Worm (Caenorhabditis elegans): Measurements from ENCODE around the gene rhr-2.

rhr-2 gene

DNA sequence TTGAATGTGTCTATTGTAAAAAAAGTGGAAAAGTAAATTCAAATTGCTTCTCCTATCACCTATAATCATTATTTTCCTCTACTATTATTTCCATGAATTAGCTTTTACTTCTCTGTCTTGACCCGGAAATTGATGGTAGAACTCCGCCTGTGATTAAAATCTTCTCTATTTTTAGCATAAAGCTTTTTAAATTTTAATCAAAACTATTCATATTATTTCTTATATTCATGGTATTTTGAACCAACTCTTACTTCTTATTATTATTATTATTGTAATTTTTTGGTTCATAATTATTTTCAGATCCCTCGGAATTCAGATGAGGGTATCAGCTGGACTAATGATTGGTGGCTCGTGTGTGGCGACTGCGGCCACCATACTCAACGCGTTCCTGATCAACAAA is 37.1 kb upstream of the rhr-2 start, which contains the start of gene sel-11:
sel-11 (plus strand) TSS at position 301 of the 400 bp plus-strand sequence.
- TF ChIP-seq mls-2 (tag; optimal IDR thresholded peaks at IDR 0.05) (no peak), elt-1 (tag; optimal IDR thresholded peaks at IDR 0.05; ENCODE audit: borderline replicate concordance, insufficient read depth) (no peak), hlh-1 (tag; optimal IDR thresholded peaks at IDR 0.05) (no peak), nhr-28 (tag; optimal IDR thresholded peaks at IDR 0.05) (no peak), sptf-1 (tag; optimal IDR thresholded peaks at IDR 0.05) (no peak), ceh-83 (GFP tag; optimal IDR thresholded peaks at IDR 0.05) (no peak), drap-1 (GFP tag; optimal IDR thresholded peaks at IDR 0.05) (no peak), lin-32 (GFP tag; optimal IDR thresholded peaks at IDR 0.05) (no peak)

DNA sequence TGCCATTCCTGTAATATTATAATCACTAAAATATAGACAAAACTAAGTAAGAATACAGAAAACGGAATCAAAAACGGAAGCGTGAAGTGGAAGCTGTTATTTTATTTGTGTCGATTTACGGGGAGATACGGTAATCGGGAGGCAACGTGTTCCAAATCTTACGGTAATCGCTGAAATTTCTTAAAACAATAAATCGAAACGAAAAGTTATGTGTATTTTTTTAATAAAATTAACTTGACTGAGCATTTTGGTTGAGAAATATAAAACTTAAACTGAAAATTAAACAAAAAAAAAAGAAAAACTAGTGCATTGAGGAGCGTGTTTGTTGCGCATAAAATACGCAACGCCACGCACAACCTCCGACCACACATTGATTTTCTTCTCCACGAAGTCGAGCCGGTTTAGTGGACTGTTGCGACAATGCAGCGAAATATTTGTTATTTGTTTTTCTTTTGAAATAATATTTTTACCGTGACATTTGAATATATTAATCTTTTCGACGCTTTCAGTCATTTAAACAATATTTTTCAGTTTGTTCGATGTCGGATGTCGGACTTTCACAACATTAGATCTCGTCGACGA is 34.5 kb upstream of the rhr-2 start, which contains the start of the genes F55A11.1 and syx-5:
F55A11.1 (minus strand) TSS at position 13 of the 582 bp plus-strand sequence.
syx-5 (plus strand) TSS at position 532 of the 582 bp plus-strand sequence.
- TF ChIP-seq ces-1 (GFP tag; optimal IDR thresholded peaks at IDR 0.05) = peak; percentile 85
- peak; percentile 44 for TF ChIP-seq ztf-11 (tag; optimal IDR thresholded peaks at IDR 0.05)
- TF ChIP-seq ceh-39 (tag; optimal IDR thresholded peaks at IDR 0.05) = peak; percentile 46
- TF ChIP-seq nhr-237 (tag; optimal IDR thresholded peaks at IDR 0.05) = peak; percentile 55
- peak; percentile 99 for TF ChIP-seq lsy-2 (tag; optimal IDR thresholded peaks at IDR 0.05)
- no peak for TF ChIP-seq zip-8 (tag; optimal IDR thresholded peaks at IDR 0.05)
- peak; percentile 43 for TF ChIP-seq mep-1 (tag; optimal IDR thresholded peaks at IDR 0.05)
- no peak for TF ChIP-seq sem-2 (GFP tag; optimal IDR thresholded peaks at IDR 0.05)

DNA sequence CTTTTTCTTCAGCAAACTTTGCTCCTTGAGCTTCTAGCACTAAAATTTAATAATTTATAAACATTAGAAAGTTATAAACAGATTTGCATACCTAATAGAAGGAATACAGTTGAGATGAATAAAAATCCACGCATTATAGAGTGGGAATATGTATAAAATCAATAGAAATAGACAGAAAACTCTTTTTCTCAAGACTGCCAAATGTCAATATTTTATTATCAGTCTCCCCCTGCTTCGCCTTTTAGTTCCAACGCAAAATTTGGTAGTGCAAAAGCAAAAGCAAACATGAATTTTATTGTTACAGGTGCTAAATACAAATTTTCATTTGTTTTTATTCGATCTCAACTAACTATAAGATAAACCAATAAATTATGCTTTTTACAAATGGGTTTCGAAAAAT is 32.9 kb upstream of the rhr-2 start, which contains the start of gene T04F3.4:
T04F3.4 (minus strand) TSS at position 187 of the 400 bp plus-strand sequence.
- TF ChIP-seq lin-32 (GFP tag; optimal IDR thresholded peaks at IDR 0.05) = no peak
- no peak for TF ChIP-seq drap-1 (GFP tag; optimal IDR thresholded peaks at IDR 0.05)
- no peak for TF ChIP-seq snpc-4 (tag; optimal IDR thresholded peaks at IDR 0.05)
- TF ChIP-seq pha-4 (tag; optimal IDR thresholded peaks at IDR 0.05) = no peak
- TF ChIP-seq nhr-12 (tag; optimal IDR thresholded peaks at IDR 0.05) = no peak
- TF ChIP-seq zip-8 (tag; optimal IDR thresholded peaks at IDR 0.05) = no peak

DNA sequence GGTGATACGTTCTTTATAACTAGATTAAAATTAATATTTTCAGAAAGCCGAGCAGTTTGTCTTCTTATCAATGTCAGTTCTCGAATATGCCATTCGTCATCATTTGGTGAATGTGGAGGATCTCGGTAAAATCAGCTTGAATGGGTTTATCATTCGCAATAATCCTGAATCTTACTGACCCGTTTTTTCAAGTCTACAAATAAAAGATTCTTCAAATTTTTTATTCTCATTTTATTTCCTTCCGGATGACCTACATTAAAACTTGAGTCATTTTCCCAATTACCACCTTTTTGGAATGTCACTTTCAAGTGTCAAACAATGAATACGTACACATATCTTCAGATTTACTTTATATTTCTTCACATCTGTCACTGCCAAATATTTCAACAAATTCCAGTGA is 30.4 kb upstream of the rhr-2 start, which contains the start of gene T04F3.5:
T04F3.5 (plus strand) TSS at position 301 of the 400 bp plus-strand sequence.
- no peak for TF ChIP-seq elt-3 (tag; optimal IDR thresholded peaks at IDR 0.05)
- TF ChIP-seq nhr-237 (tag; optimal IDR thresholded peaks at IDR 0.05) = no peak
- TF ChIP-seq hlh-1 (tag; optimal IDR thresholded peaks at IDR 0.05) = no peak
- TF ChIP-seq pha-4 (tag; optimal IDR thresholded peaks at IDR 0.05) = no peak
- no peak for TF ChIP-seq ceh-43 (GFP tag; optimal IDR thresholded peaks at IDR 0.05)

DNA sequence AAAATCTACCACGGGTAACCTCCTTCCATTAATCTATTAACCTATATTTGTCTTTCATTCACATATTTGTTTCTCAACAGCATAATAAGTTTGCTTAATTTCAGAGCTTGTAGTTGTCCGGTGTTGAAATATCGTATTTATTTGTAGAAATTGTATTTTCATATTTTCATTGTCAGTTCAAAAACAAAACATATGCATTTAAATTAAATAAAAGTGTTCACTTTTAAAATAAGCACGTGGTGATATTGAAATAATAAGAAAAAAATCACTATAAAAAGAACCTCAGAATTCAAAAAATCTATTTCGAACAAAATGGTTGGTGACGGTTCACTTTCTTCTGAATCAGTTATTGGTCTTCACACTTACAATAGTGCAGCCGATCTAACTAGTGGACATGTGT is 28.7 kb upstream of the rhr-2 start, which contains the start of gene T04F3.3:
T04F3.3 (plus strand) TSS at position 301 of the 400 bp plus-strand sequence.
- no peak for TF ChIP-seq elt-1 (tag; optimal IDR thresholded peaks at IDR 0.05; ENCODE audit: borderline replicate concordance, insufficient read depth)
- TF ChIP-seq nhr-28 (tag; optimal IDR thresholded peaks at IDR 0.05) = no peak
- no peak for TF ChIP-seq drap-1 (GFP tag; optimal IDR thresholded peaks at IDR 0.05)
- TF ChIP-seq nhr-237 (tag; optimal IDR thresholded peaks at IDR 0.05) = no peak
- no peak for TF ChIP-seq blmp-1 (tag; optimal IDR thresholded peaks at IDR 0.05)
- TF ChIP-seq ztf-11 (tag; optimal IDR thresholded peaks at IDR 0.05) = no peak
- TF ChIP-seq nhr-12 (tag; optimal IDR thresholded peaks at IDR 0.05) = no peak
- no peak for TF ChIP-seq M03D4.4 (tag; optimal IDR thresholded peaks at IDR 0.05)
- TF ChIP-seq mab-5 (tag; optimal IDR thresholded peaks at IDR 0.05) = no peak
- no peak for TF ChIP-seq ham-2 (GFP tag; optimal IDR thresholded peaks at IDR 0.05)
- TF ChIP-seq sem-2 (GFP tag; optimal IDR thresholded peaks at IDR 0.05) = no peak
- TF ChIP-seq mep-1 (tag; optimal IDR thresholded peaks at IDR 0.05) = no peak
- no peak for TF ChIP-seq elt-3 (tag; optimal IDR thresholded peaks at IDR 0.05)
- no peak for TF ChIP-seq pha-4 (tag; optimal IDR thresholded peaks at IDR 0.05)
- TF ChIP-seq flh-1 (GFP tag; optimal IDR thresholded peaks at IDR 0.05) = no peak

DNA sequence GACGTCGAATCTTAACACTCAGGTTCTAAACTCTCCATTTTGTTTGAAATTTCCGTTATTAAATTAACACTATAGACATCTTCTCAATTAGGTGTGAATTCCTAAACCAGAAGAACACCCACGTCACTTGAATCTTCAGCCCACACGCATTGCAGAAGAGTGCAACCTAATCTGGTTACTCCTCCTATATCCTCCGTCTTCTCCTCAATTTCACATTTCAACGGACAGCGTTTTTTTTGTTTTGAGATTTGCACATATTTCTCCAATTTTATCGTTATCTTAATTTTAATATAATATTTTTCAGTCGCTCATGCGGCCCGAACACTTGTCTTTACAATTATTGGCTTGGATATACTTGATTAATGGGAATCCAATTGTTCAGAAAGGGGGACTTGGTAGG is 27.4 kb upstream of the rhr-2 start, which contains the start of gene smoc-1:
smoc-1 (plus strand) TSS at position 301 of the 400 bp plus-strand sequence.
- no peak for TF ChIP-seq ceh-83 (GFP tag; optimal IDR thresholded peaks at IDR 0.05)
- TF ChIP-seq ceh-43 (GFP tag; optimal IDR thresholded peaks at IDR 0.05) = no peak
- no peak for TF ChIP-seq flh-1 (GFP tag; optimal IDR thresholded peaks at IDR 0.05)
- no peak for TF ChIP-seq nhr-28 (tag; optimal IDR thresholded peaks at IDR 0.05)
- TF ChIP-seq ces-1 (GFP tag; optimal IDR thresholded peaks at IDR 0.05) = no peak
- TF ChIP-seq unc-39 (tag; optimal IDR thresholded peaks at IDR 0.05) = no peak
- no peak for TF ChIP-seq ztf-11 (tag; optimal IDR thresholded peaks at IDR 0.05)
- TF ChIP-seq drap-1 (GFP tag; optimal IDR thresholded peaks at IDR 0.05) = no peak
- no peak for TF ChIP-seq unc-62 (GFP tag; optimal IDR thresholded peaks at IDR 0.05)
- TF ChIP-seq lsy-2 (tag; optimal IDR thresholded peaks at IDR 0.05) = no peak
- no peak for TF ChIP-seq snpc-4 (tag; optimal IDR thresholded peaks at IDR 0.05)
- TF ChIP-seq lin-32 (GFP tag; optimal IDR thresholded peaks at IDR 0.05) = no peak
- no peak for TF ChIP-seq ceh-39 (tag; optimal IDR thresholded peaks at IDR 0.05)
- TF ChIP-seq nhr-237 (tag; optimal IDR thresholded peaks at IDR 0.05) = no peak
- TF ChIP-seq zip-8 (tag; optimal IDR thresholded peaks at IDR 0.05) = no peak
- no peak for TF ChIP-seq mep-1 (tag; optimal IDR thresholded peaks at IDR 0.05)
- TF ChIP-seq nhr-2 (tag; optimal IDR thresholded peaks at IDR 0.05) = no peak
- TF ChIP-seq cnd-1 (tag; optimal IDR thresholded peaks at IDR 0.05) = no peak
- no peak for TF ChIP-seq sptf-1 (tag; optimal IDR thresholded peaks at IDR 0.05)
- TF ChIP-seq sem-2 (GFP tag; optimal IDR thresholded peaks at IDR 0.05) = no peak
